Worm (Caenorhabditis elegans) whole organism, mixed stage, embryonic: ENCODE measurements around the gene gtf-2E2.

Source experiments
- mab-5 ChIP-seq: fragments of 150-350 bp; optimal IDR thresholded peaks from 2 replicates; lab custom pipeline; 2014; ENCODE audit warnings: missing biosample characterization, missing genetic modification characterization
- nhr-237 ChIP-seq: fragments of 150-350 bp; optimal IDR thresholded peaks from 2 replicates; lab custom pipeline; 2014; ENCODE audit warnings: missing biosample characterization, missing genetic modification characterization

ce11 chrII:11510373-11510772 lies 31.9 kb downstream of the gtf-2E2 start, which contains the start of gene npr-41:
- TF ChIP-seq nhr-237 (no peak), mab-5 (tag; lab: Kevin White, UChicago) (no peak)
